Comparison of ENCODE assay signal across 8 worm cellular contexts in genomic region chrX:6743853-6744346, ce11.
TF ChIP-seq lines count a peak whose summit lies in the region.

No protein-coding gene starts in this region.

TF ChIP-seq in whole organism, L1 larva, 84 proteins besides CTCF, POLR2A, EP300 and RAD21 (continues in another document):
- TF ChIP-seq hpl-2 (GFP tag; optimal IDR thresholded peaks at IDR 0.05; lab: Kevin White, UChicago) = peak; percentile 79
- peak; percentile 40 for TF ChIP-seq pqm-1 (tag; optimal IDR thresholded peaks at IDR 0.05; lab: Kevin White, UChicago)
- no peak for TF ChIP-seq lin-15B (tag; optimal IDR thresholded peaks at IDR 0.05; lab: Kevin White, UChicago)
- peak; percentile 89 for TF ChIP-seq efl-3 (GFP tag; optimal IDR thresholded peaks at IDR 0.05; lab: Kevin White, UChicago)
- no peak for TF ChIP-seq alr-1 (tag; optimal IDR thresholded peaks at IDR 0.05; lab: Kevin White, UChicago; ENCODE audit: borderline replicate concordance)
- TF ChIP-seq grh-1 (GFP tag; IDR thresholded peaks at IDR 0.05; lab: Robert Waterston, UW) = peak; percentile 85
- TF ChIP-seq nhr-12 (tag; optimal IDR thresholded peaks at IDR 0.05; lab: Kevin White, UChicago) = no peak
- TF ChIP-seq skn-1 (tag; optimal IDR thresholded peaks at IDR 0.05; lab: Kevin White, UChicago) = peak; percentile 44
- TF ChIP-seq lsy-2 (tag; optimal IDR thresholded peaks at IDR 0.05; lab: Kevin White, UChicago) = peak; percentile 84 to 85
- TF ChIP-seq ces-1 (GFP tag; optimal IDR thresholded peaks at IDR 0.05; lab: Kevin White, UChicago) = no peak
- peak in 1 of 2 experiments; percentile 92 for TF ChIP-seq mdl-1 (tag; optimal IDR thresholded peaks at IDR 0.05; lab: Kevin White, UChicago)

TF ChIP-seq in whole organism, L2 larva, 48 proteins besides CTCF, POLR2A, EP300 and RAD21 (continues in another document):
- TF ChIP-seq unc-62 (GFP tag; optimal IDR thresholded peaks at IDR 0.05; lab: Kevin White, UChicago) = peak; percentile 37
- peak; percentile 91 for TF ChIP-seq Y55F3AM.14 (GFP tag; optimal IDR thresholded peaks at IDR 0.05; lab: Kevin White, UChicago)
- peak; percentile 96 for TF ChIP-seq F13H6.1 (tag; optimal IDR thresholded peaks at IDR 0.05; lab: Kevin White, UChicago)
- no peak for TF ChIP-seq nhr-23 (tag; optimal IDR thresholded peaks at IDR 0.05; lab: Kevin White, UChicago)
- TF ChIP-seq lin-11 (tag; optimal IDR thresholded peaks at IDR 0.05; lab: Kevin White, UChicago) = peak; percentile 42
- TF ChIP-seq lin-39 (tag; optimal IDR thresholded peaks at IDR 0.05; lab: Kevin White, UChicago) = no peak
- no peak for TF ChIP-seq unc-39 (tag; optimal IDR thresholded peaks at IDR 0.05; lab: Kevin White, UChicago)
- no peak for TF ChIP-seq aly-2 (tag; optimal IDR thresholded peaks at IDR 0.05; lab: Kevin White, UChicago)
- peak; percentile 98 for TF ChIP-seq nhr-25 (tag; optimal IDR thresholded peaks at IDR 0.05; lab: Kevin White, UChicago)
- peak; percentile 93 for TF ChIP-seq blmp-1 (tag; optimal IDR thresholded peaks at IDR 0.05; lab: Kevin White, UChicago; ENCODE audit: insufficient read depth)
- no peak for TF ChIP-seq mbf-1 (tag; optimal IDR thresholded peaks at IDR 0.05; lab: Kevin White, UChicago)
- no peak for TF ChIP-seq R02D3.7 (tag; optimal IDR thresholded peaks at IDR 0.05; lab: Kevin White, UChicago)

TF ChIP-seq in whole organism, L3 larva, 47 proteins besides CTCF, POLR2A, EP300 and RAD21 (continues in another document):
- TF ChIP-seq unc-39 (tag; optimal IDR thresholded peaks at IDR 0.05; lab: Kevin White, UChicago) = no peak
- peak; percentile 91 for TF ChIP-seq egl-27 (tag; optimal IDR thresholded peaks at IDR 0.05; lab: Kevin White, UChicago)
- no peak for TF ChIP-seq fkh-10 (GFP tag; optimal IDR thresholded peaks at IDR 0.05; lab: Kevin White, UChicago)
- no peak for TF ChIP-seq daf-12 (tag; optimal IDR thresholded peaks at IDR 0.05; lab: Kevin White, UChicago)
- peak; percentile 31 for TF ChIP-seq ceh-82 (tag; optimal IDR thresholded peaks at IDR 0.05; lab: Kevin White, UChicago)
- peak; percentile 99 for TF ChIP-seq ama-1 (optimal IDR thresholded peaks at IDR 0.05; lab: Kevin White, UChicago)
- peak; percentile 17 for TF ChIP-seq lin-39 (tag; optimal IDR thresholded peaks at IDR 0.05; lab: Kevin White, UChicago)
- no peak for TF ChIP-seq sea-2 (GFP tag; optimal IDR thresholded peaks at IDR 0.05; lab: Kevin White, UChicago)
- TF ChIP-seq ceh-9 (tag; optimal IDR thresholded peaks at IDR 0.05; lab: Kevin White, UChicago) = no peak
- TF ChIP-seq lsy-12 (tag; optimal IDR thresholded peaks at IDR 0.05; lab: Kevin White, UChicago) = peak; percentile 89
- TF ChIP-seq nhr-23 (tag; optimal IDR thresholded peaks at IDR 0.05; lab: Kevin White, UChicago) = peak; percentile 97
- peak; percentile 98 for TF ChIP-seq elt-2 (tag; optimal IDR thresholded peaks at IDR 0.05; lab: Kevin White, UChicago)

TF ChIP-seq in whole organism, L4 larva, 104 proteins besides CTCF, POLR2A, EP300 and RAD21 (continues in another document):
- TF ChIP-seq F37D6.2 (tag; optimal IDR thresholded peaks at IDR 0.05; lab: Kevin White, UChicago) (no peak), F26F4.8 (GFP tag; conservative IDR thresholded peaks at IDR 0.05; lab: Robert Waterston, UW) (no peak), nhr-28 (tag; optimal IDR thresholded peaks at IDR 0.05; lab: Kevin White, UChicago) (peak; percentile 94), lin-15B (tag; optimal IDR thresholded peaks at IDR 0.05; lab: Kevin White, UChicago) (no peak), Y75B8A.6 (GFP tag; IDR thresholded peaks at IDR 0.05; lab: Robert Waterston, UW) (peak; percentile 90), jun-1 (tag; optimal IDR thresholded peaks at IDR 0.05; lab: Kevin White, UChicago) (peak; percentile 68), madf-9 (GFP tag; conservative IDR thresholded peaks at IDR 0.05; lab: Robert Waterston, UW) (peak; percentile 69), lin-39 (tag; optimal IDR thresholded peaks at IDR 0.05; lab: Kevin White, UChicago) (no peak), unc-130 (GFP tag; optimal IDR thresholded peaks at IDR 0.05; lab: Kevin White, UChicago) (no peak), nhr-237 (tag; optimal IDR thresholded peaks at IDR 0.05; lab: Kevin White, UChicago) (peak; percentile 51), hmg-1.1 (GFP tag; IDR thresholded peaks at IDR 0.05; lab: Robert Waterston, UW) (peak; percentile 45), lin-1 (GFP tag; IDR thresholded peaks at IDR 0.05; lab: Robert Waterston, UW) (peak; percentile 93)

TF ChIP-seq in whole organism, late embryonic, 69 proteins besides CTCF, POLR2A, EP300 and RAD21 (continues in another document):
- TF ChIP-seq ceh-48 (tag; optimal IDR thresholded peaks at IDR 0.05; lab: Kevin White, UChicago) = no peak
- TF ChIP-seq ceh-24 (tag; optimal IDR thresholded peaks at IDR 0.05; lab: Kevin White, UChicago) = no peak
- TF ChIP-seq tbx-7 (tag; optimal IDR thresholded peaks at IDR 0.05; lab: Kevin White, UChicago) = no peak
- no peak for TF ChIP-seq syd-9 (tag; optimal IDR thresholded peaks at IDR 0.05; lab: Kevin White, UChicago)
- TF ChIP-seq zip-5 (tag; optimal IDR thresholded peaks at IDR 0.05; lab: Kevin White, UChicago) = no peak
- TF ChIP-seq nfya-1 (tag; optimal IDR thresholded peaks at IDR 0.05; lab: Kevin White, UChicago) = peak; percentile 43
- TF ChIP-seq che-1 (tag; optimal IDR thresholded peaks at IDR 0.05; lab: Kevin White, UChicago) = no peak
- no peak for TF ChIP-seq pat-9 (tag; optimal IDR thresholded peaks at IDR 0.05; lab: Kevin White, UChicago)
- no peak for TF ChIP-seq fkh-6 (tag; optimal IDR thresholded peaks at IDR 0.05; lab: Kevin White, UChicago)
- no peak for TF ChIP-seq T23F11.4 (GFP tag; optimal IDR thresholded peaks at IDR 0.05; lab: Kevin White, UChicago)
- TF ChIP-seq sox-2 (GFP tag; IDR thresholded peaks at IDR 0.05; lab: Robert Waterston, UW) = no peak
- TF ChIP-seq pros-1 (tag; optimal IDR thresholded peaks at IDR 0.05; lab: Kevin White, UChicago) = no peak
- TF ChIP-seq pax-1 (tag; optimal IDR thresholded peaks at IDR 0.05; lab: Kevin White, UChicago) = no peak

TF ChIP-seq in whole organism, midembryonic, 9 proteins besides CTCF, POLR2A, EP300 and RAD21:
- TF ChIP-seq ztf-23 (GFP tag; IDR thresholded peaks at IDR 0.05; lab: Robert Waterston, UW) = no peak
- no peak for TF ChIP-seq flt-1 (GFP tag; IDR thresholded peaks at IDR 0.05; lab: Robert Waterston, UW)
- TF ChIP-seq tab-1 (GFP tag; IDR thresholded peaks at IDR 0.05; lab: Robert Waterston, UW) = no peak
- peak; percentile 14 for TF ChIP-seq cog-1 (tag; optimal IDR thresholded peaks at IDR 0.05; lab: Kevin White, UChicago)

TF ChIP-seq in whole organism, mixed stage, embryonic, 35 proteins besides CTCF, POLR2A, EP300 and RAD21 (continues in another document):
- TF ChIP-seq sptf-1 (tag; optimal IDR thresholded peaks at IDR 0.05; lab: Kevin White, UChicago) (no peak), tbx-8 (GFP tag; optimal IDR thresholded peaks at IDR 0.05; lab: Kevin White, UChicago) (peak; percentile 17), drap-1 (GFP tag; optimal IDR thresholded peaks at IDR 0.05; lab: Kevin White, UChicago) (no peak), ces-1 (GFP tag; optimal IDR thresholded peaks at IDR 0.05; lab: Kevin White, UChicago) (no peak), ceh-39 (tag; optimal IDR thresholded peaks at IDR 0.05; lab: Kevin White, UChicago) (no peak), M03D4.4 (tag; optimal IDR thresholded peaks at IDR 0.05; lab: Kevin White, UChicago) (no peak), nhr-12 (tag; optimal IDR thresholded peaks at IDR 0.05; lab: Kevin White, UChicago) (no peak), lsy-2 (tag; optimal IDR thresholded peaks at IDR 0.05; lab: Kevin White, UChicago) (peak; percentile 10), nhr-237 (tag; optimal IDR thresholded peaks at IDR 0.05; lab: Kevin White, UChicago) (peak; percentile 36), ceh-43 (GFP tag; optimal IDR thresholded peaks at IDR 0.05; lab: Kevin White, UChicago) (no peak), lin-13 (tag; optimal IDR thresholded peaks at IDR 0.05; lab: Kevin White, UChicago) (no peak), unc-120 (tag; optimal IDR thresholded peaks at IDR 0.05; lab: Kevin White, UChicago; ENCODE audit: poor library complexity, severe bottlenecking) (peak; percentile 35), bed-3 (GFP tag; optimal IDR thresholded peaks at IDR 0.05; lab: Kevin White, UChicago) (no peak), ceh-83 (GFP tag; optimal IDR thresholded peaks at IDR 0.05; lab: Kevin White, UChicago) (peak; percentile 23), mls-2 (tag; optimal IDR thresholded peaks at IDR 0.05; lab: Kevin White, UChicago) (no peak), snpc-4 (tag; optimal IDR thresholded peaks at IDR 0.05; lab: Kevin White, UChicago) (no peak), nhr-76 (tag; optimal IDR thresholded peaks at IDR 0.05; lab: Kevin White, UChicago) (no peak), nhr-28 (tag; optimal IDR thresholded peaks at IDR 0.05; lab: Kevin White, UChicago) (no peak), pha-4 (tag; optimal IDR thresholded peaks at IDR 0.05; lab: Kevin White, UChicago) (peak; percentile 42)

TF ChIP-seq in whole organism, young adult, 124 proteins besides CTCF, POLR2A, EP300 and RAD21 (continues in another document):
- no peak for TF ChIP-seq attf-3 (GFP tag; conservative IDR thresholded peaks at IDR 0.05; lab: Robert Waterston, UW)
- TF ChIP-seq B0019.2 (GFP tag; conservative IDR thresholded peaks at IDR 0.05; lab: Robert Waterston, UW) = no peak; the same call in 1 of the 2 replicates
- TF ChIP-seq him-1 (tag; optimal IDR thresholded peaks at IDR 0.05; lab: Kevin White, UChicago) = no peak
- TF ChIP-seq zim-3 (tag; optimal IDR thresholded peaks at IDR 0.05; lab: Kevin White, UChicago) = peak; percentile 84
- TF ChIP-seq fkh-3 (tag; optimal IDR thresholded peaks at IDR 0.05; lab: Kevin White, UChicago) = no peak
- TF ChIP-seq tbp1 (GFP tag; optimal IDR thresholded peaks at IDR 0.05; lab: Kevin White, UChicago) = peak; percentile 69
- no peak for TF ChIP-seq rec-8 (tag; optimal IDR thresholded peaks at IDR 0.05; lab: Kevin White, UChicago)
- peak; percentile 58 for TF ChIP-seq lin-54 (GFP tag; optimal IDR thresholded peaks at IDR 0.05; lab: Kevin White, UChicago)
- TF ChIP-seq rpc-1 (optimal IDR thresholded peaks at IDR 0.05; lab: Kevin White, UChicago) = no peak
- TF ChIP-seq rpc-1 (tag; optimal IDR thresholded peaks at IDR 0.05; lab: Kevin White, UChicago) = no peak
- peak; percentile 79; the same call in 1 of the 2 replicates for TF ChIP-seq cebp-1 (GFP tag; IDR thresholded peaks at IDR 0.05; lab: Robert Waterston, UW)
- peak; percentile 93 for TF ChIP-seq cebp-1 (tag; optimal IDR thresholded peaks at IDR 0.05; lab: Kevin White, UChicago)
- TF ChIP-seq zfh-2 (GFP tag; conservative IDR thresholded peaks at IDR 0.05; lab: Robert Waterston, UW) = peak; percentile 45
- peak; percentile 95 for TF ChIP-seq F22D6.2 (tag; optimal IDR thresholded peaks at IDR 0.05; lab: Kevin White, UChicago)
- no peak for TF ChIP-seq D2030.7 (GFP tag; IDR thresholded peaks at IDR 0.05; lab: Robert Waterston, UW)
- TF ChIP-seq B0035.1 (tag; optimal IDR thresholded peaks at IDR 0.05; lab: Kevin White, UChicago) = peak; percentile 77
- TF ChIP-seq hlh-26 (GFP tag; conservative IDR thresholded peaks at IDR 0.05; lab: Robert Waterston, UW) = no peak
- TF ChIP-seq akir-1 (GFP tag; optimal IDR thresholded peaks at IDR 0.05; lab: Kevin White, UChicago) = peak; percentile 41
- peak; percentile 82; the same call in 1 of the 2 replicates for TF ChIP-seq pbrm-1 (GFP tag; IDR thresholded peaks at IDR 0.05; lab: Robert Waterston, UW)
